Worm (Caenorhabditis elegans) whole organism, late embryonic: Measurements from ENCODE around the gene ZC13.10.

Source experiments
- F13H6.1 ChIP-seq: sonication (generic microtip); optimal IDR thresholded peaks from 2 replicates; lab custom pipeline; 2016; ENCODE audit warnings: missing genetic modification characterization, missing compliant biosample characterization
- K09A11.1 ChIP-seq: sonication (generic microtip); optimal IDR thresholded peaks from 2 replicates; lab custom pipeline; 2017; ENCODE audit warnings: antibody characterized with exemption, mild to moderate bottlenecking, missing genetic modification characterization, missing compliant biosample characterization; ENCODE audit not compliant: insufficient read depth
- ceh-31 ChIP-seq: sonication (generic microtip); optimal IDR thresholded peaks from 2 replicates; lab custom pipeline; 2016; ENCODE audit warnings: missing genetic modification characterization, missing compliant biosample characterization
- ceh-9 ChIP-seq: sonication (generic microtip); optimal IDR thresholded peaks from 2 replicates; lab custom pipeline; 2016; ENCODE audit warnings: mild to moderate bottlenecking, missing genetic modification characterization, inconsistent platforms, missing compliant biosample characterization
- dmd-4 ChIP-seq: sonication (generic microtip); optimal IDR thresholded peaks from 2 replicates; lab custom pipeline; 2016; ENCODE audit warnings: borderline replicate concordance, missing genetic modification characterization, missing compliant biosample characterization
- hlh-30 ChIP-seq: sonication (generic microtip); optimal IDR thresholded peaks from 2 replicates; lab custom pipeline; 2017; ENCODE audit warnings: antibody characterized with exemption, missing genetic modification characterization, missing compliant biosample characterization; ENCODE audit not compliant: insufficient read depth
- mec-3 ChIP-seq: sonication (generic microtip); optimal IDR thresholded peaks from 2 replicates; lab custom pipeline; 2016; ENCODE audit warnings: borderline replicate concordance, missing genetic modification characterization, missing compliant biosample characterization
- nfya-1 ChIP-seq: sonication (generic microtip); optimal IDR thresholded peaks from 2 replicates; lab custom pipeline; 2017; ENCODE audit warnings: missing genetic modification characterization, mild to moderate bottlenecking, missing compliant biosample characterization, antibody characterized with exemption, moderate library complexity
- nhr-11 ChIP-seq: fragments of 150-350 bp; optimal IDR thresholded peaks from 2 replicates; lab custom pipeline; 2014; ENCODE audit warnings: missing biosample characterization, missing genetic modification characterization
- pha-4 ChIP-seq: fragments of 150-350 bp; optimal IDR thresholded peaks from 2 replicates; lab custom pipeline; 2018; ENCODE audit warnings: missing biosample characterization, missing genetic modification reagents, missing genetic modification characterization
- pqm-1 ChIP-seq: sonication (generic microtip); optimal IDR thresholded peaks from 2 replicates; lab custom pipeline; 2016; ENCODE audit warnings: missing genetic modification characterization, missing compliant biosample characterization
- sox-4 ChIP-seq: sonication (generic microtip); optimal IDR thresholded peaks from 2 replicates; lab custom pipeline; 2017; ENCODE audit warnings: mild to moderate bottlenecking, missing genetic modification characterization, inconsistent platforms, missing compliant biosample characterization
- tbx-2 ChIP-seq: sonication (generic microtip); optimal IDR thresholded peaks from 2 replicates; lab custom pipeline; 2016; ENCODE audit warnings: missing genetic modification characterization, missing compliant biosample characterization

- TF ChIP-seq ceh-9 (tag; lab: Kevin White, UChicago) (no peak), pha-4 (tag; lab: Kevin White, UChicago) (no peak), tbx-2 (tag; lab: Kevin White, UChicago) (no peak), mec-3 (tag; lab: Kevin White, UChicago) (no peak), hlh-30 (tag; lab: Kevin White, UChicago) (no peak), K09A11.1 (tag; lab: Kevin White, UChicago) (no peak), ceh-31 (tag; lab: Kevin White, UChicago) (no peak), nfya-1 (tag; lab: Kevin White, UChicago) (no peak), nhr-11 (tag; lab: Kevin White, UChicago) (no peak), pqm-1 (tag; lab: Kevin White, UChicago) (no peak), dmd-4 (no peak), sox-4 (tag; lab: Kevin White, UChicago) (no peak), F13H6.1 (no peak)
Observed at ce11 chrX:927632-928031, 25.2 kb upstream of the ZC13.10 start.
